Fruit fly (Drosophila melanogaster) whole organism, embryonic: ENCODE results near the gene Mo25.

Experiments used
- C15 ChIP-seq: fragments of 200-800 bp; sonication (Bioruptor generic); IDR thresholded peaks from 3 replicates; pipeline ENCODE4 v1.3.6; 2022; ENCODE audit warnings: missing biosample characterization, missing genetic modification characterization
- CG11695 ChIP-seq: fragments of 200-800 bp; sonication (Bioruptor generic); IDR thresholded peaks from 3 replicates; pipeline ENCODE4 v1.3.6; 2022; ENCODE audit warnings: missing biosample characterization, missing genetic modification characterization
- CG12219 ChIP-seq: fragments of 200-800 bp; sonication (Bioruptor generic); optimal IDR thresholded peaks from 3 replicates; lab custom pipeline; 2018; ENCODE audit warnings: missing biosample characterization, mild to moderate bottlenecking, missing genetic modification characterization
- CG13296 ChIP-seq: fragments of 200-800 bp; sonication (Bioruptor generic); optimal IDR thresholded peaks from 3 replicates; lab custom pipeline; 2018; ENCODE audit warnings: missing biosample characterization, mild to moderate bottlenecking, missing genetic modification characterization
- CG15514 ChIP-seq: fragments of 200-800 bp; sonication (Bioruptor generic); optimal IDR thresholded peaks from 3 replicates; lab custom pipeline; 2017; ENCODE audit warnings: missing biosample characterization, missing genetic modification characterization, mild to moderate bottlenecking, moderate library complexity, missing genetic modification reagents
- CG1603 ChIP-seq: fragments of 200-800 bp; sonication (Bioruptor generic); optimal IDR thresholded peaks from 2 replicates; lab custom pipeline; 2019; ENCODE audit warnings: missing biosample characterization, mild to moderate bottlenecking, missing genetic modification characterization, moderate library complexity
- CG16779 ChIP-seq: fragments of 200-800 bp; sonication (Bioruptor generic); IDR thresholded peaks from 2 replicates; pipeline ENCODE4 v1.3.6; 2022; ENCODE audit warnings: missing biosample characterization, missing genetic modification characterization
- CG17385 ChIP-seq: fragments of 200-800 bp; sonication (Bioruptor generic); optimal IDR thresholded peaks from 3 replicates; lab custom pipeline; 2018; ENCODE audit warnings: missing biosample characterization, mild to moderate bottlenecking, missing genetic modification characterization
- CG18764 ChIP-seq: fragments of 200-800 bp; sonication (Bioruptor generic); optimal IDR thresholded peaks from 3 replicates; lab custom pipeline; 2016; ENCODE audit warnings: missing biosample characterization, missing genetic modification characterization
- CG2712 ChIP-seq: fragments of 200-800 bp; optimal IDR thresholded peaks from 3 replicates; lab custom pipeline; 2019; ENCODE audit warnings: missing biosample characterization, mild to moderate bottlenecking, missing genetic modification characterization, moderate library complexity
- CG30020 ChIP-seq: fragments of 200-800 bp; optimal IDR thresholded peaks from 2 replicates; lab custom pipeline; 2019; ENCODE audit warnings: missing biosample characterization, mild to moderate bottlenecking, missing genetic modification characterization, moderate library complexity
- CG3163 ChIP-seq: fragments of 200-800 bp; sonication (Bioruptor generic); optimal IDR thresholded peaks from 3 replicates; lab custom pipeline; 2016; ENCODE audit warnings: missing biosample characterization, missing genetic modification characterization
- CG3281 ChIP-seq: fragments of 200-800 bp; sonication (Bioruptor generic); optimal IDR thresholded peaks from 3 replicates; lab custom pipeline; 2017; ENCODE audit warnings: missing biosample characterization, mild to moderate bottlenecking, missing genetic modification characterization
- CG3838 ChIP-seq: fragments of 200-800 bp; sonication (Bioruptor generic); optimal IDR thresholded peaks from 3 replicates; lab custom pipeline; 2016; ENCODE audit warnings: missing biosample characterization, missing genetic modification characterization
- D19A ChIP-seq: fragments of 200-800 bp; optimal IDR thresholded peaks from 3 replicates; lab custom pipeline; 2019; ENCODE audit warnings: missing biosample characterization, mild to moderate bottlenecking, missing genetic modification characterization, moderate library complexity
- Dref ChIP-seq: fragments of 200-800 bp; sonication (Bioruptor generic); IDR thresholded peaks from 2 replicates; pipeline ENCODE4 v1.3.6; 2022; ENCODE audit warnings: missing biosample characterization, missing genetic modification characterization
- E2f1 ChIP-seq: fragments of 200-800 bp; sonication (Bioruptor generic); IDR thresholded peaks from 2 replicates; pipeline ENCODE4 v1.3.6; 2022; ENCODE audit warnings: missing biosample characterization, missing genetic modification characterization
- ERR ChIP-seq: fragments of 200-800 bp; sonication (Bioruptor generic); optimal IDR thresholded peaks from 2 replicates; lab custom pipeline; 2016; ENCODE audit warnings: missing biosample characterization, missing genetic modification characterization
- HLH54F ChIP-seq: fragments of 200-800 bp; sonication (Bioruptor generic); optimal IDR thresholded peaks from 3 replicates; lab custom pipeline; 2016; ENCODE audit warnings: missing biosample characterization, missing genetic modification characterization
- MBD-R2 ChIP-seq: fragments of 200-800 bp; sonication (Bioruptor generic); IDR thresholded peaks from 2 replicates; pipeline ENCODE4 v1.3.6; 2022; ENCODE audit warnings: missing biosample characterization, missing genetic modification characterization
- Meics ChIP-seq: fragments of 200-800 bp; sonication (Bioruptor generic); optimal IDR thresholded peaks from 2 replicates; lab custom pipeline; 2017; ENCODE audit warnings: missing biosample characterization, mild to moderate bottlenecking, missing genetic modification characterization
- NFAT ChIP-seq: fragments of 200-800 bp; sonication (Bioruptor generic); IDR thresholded peaks from 2 replicates; pipeline ENCODE4 v1.3.6; 2022; ENCODE audit warnings: missing biosample characterization, missing genetic modification characterization
- Nf-YC ChIP-seq: fragments of 200-800 bp; optimal IDR thresholded peaks from 3 replicates; lab custom pipeline; 2019; ENCODE audit warnings: missing biosample characterization, mild to moderate bottlenecking, missing genetic modification characterization, moderate library complexity
- Ptx1 ChIP-seq: fragments of 200-800 bp; sonication (Bioruptor generic); IDR thresholded peaks from 2 replicates; pipeline ENCODE4 v1.3.6; 2022; ENCODE audit warnings: missing biosample characterization, missing genetic modification characterization
- Ravus ChIP-seq: fragments of 200-800 bp; sonication (Bioruptor generic); IDR thresholded peaks from 2 replicates; pipeline ENCODE4 v1.3.6; 2022; ENCODE audit warnings: missing biosample characterization, missing genetic modification characterization
- Sox100B ChIP-seq: fragments of 200-800 bp; sonication (Bioruptor generic); optimal IDR thresholded peaks from 3 replicates; lab custom pipeline; 2018; ENCODE audit warnings: missing biosample characterization, mild to moderate bottlenecking, missing genetic modification characterization
- Ssrp ChIP-seq: fragments of 200-800 bp; sonication (Bioruptor generic); optimal IDR thresholded peaks from 2 replicates; lab custom pipeline; 2018; ENCODE audit warnings: missing biosample characterization, mild to moderate bottlenecking, missing genetic modification characterization, moderate library complexity
- amos ChIP-seq: fragments of 200-800 bp; sonication (Bioruptor generic); IDR thresholded peaks from 2 replicates; pipeline ENCODE4 v1.3.6; 2022; ENCODE audit warnings: missing biosample characterization, missing genetic modification characterization; ENCODE audit not compliant: partially characterized antibody
- bab2 ChIP-seq: fragments of 200-800 bp; sonication (Bioruptor generic); optimal IDR thresholded peaks from 2 replicates; lab custom pipeline; 2016; ENCODE audit warnings: missing biosample characterization, missing genetic modification characterization
- bigmax ChIP-seq: fragments of 200-800 bp; sonication (Bioruptor generic); optimal IDR thresholded peaks from 2 replicates; lab custom pipeline; 2018; ENCODE audit warnings: missing biosample characterization, mild to moderate bottlenecking, missing genetic modification characterization
- exex ChIP-seq: fragments of 200-800 bp; sonication (Bioruptor generic); optimal IDR thresholded peaks from 4 replicates; lab custom pipeline; 2018; ENCODE audit warnings: missing biosample characterization, mild to moderate bottlenecking, missing genetic modification characterization, moderate library complexity
- ftz-f1 ChIP-seq: fragments of 200-800 bp; sonication (Bioruptor generic); optimal IDR thresholded peaks from 2 replicates; lab custom pipeline; 2016; ENCODE audit warnings: missing biosample characterization, missing genetic modification characterization
- fu2 ChIP-seq: fragments of 200-800 bp; sonication (Bioruptor generic); optimal IDR thresholded peaks from 2 replicates; lab custom pipeline; 2016; ENCODE audit warnings: missing biosample characterization, missing genetic modification characterization
- grau ChIP-seq: fragments of 200-800 bp; optimal IDR thresholded peaks from 3 replicates; lab custom pipeline; 2019; ENCODE audit warnings: missing biosample characterization, mild to moderate bottlenecking, missing genetic modification characterization, moderate library complexity
- gsb ChIP-seq: fragments of 200-800 bp; sonication (Bioruptor generic); IDR thresholded peaks from 2 replicates; pipeline ENCODE4 v1.3.6; 2022; ENCODE audit warnings: missing biosample characterization, missing genetic modification characterization
- knrl ChIP-seq: fragments of 200-800 bp; sonication (Bioruptor generic); IDR thresholded peaks from 3 replicates; pipeline ENCODE4 v1.3.6; 2022; ENCODE audit warnings: missing biosample characterization, missing genetic modification characterization; ENCODE audit not compliant: partially characterized antibody
- nau ChIP-seq: fragments of 200-800 bp; sonication (Bioruptor generic); optimal IDR thresholded peaks from 3 replicates; lab custom pipeline; 2017; ENCODE audit warnings: missing biosample characterization, mild to moderate bottlenecking, missing genetic modification characterization, missing genetic modification reagents
- odd ChIP-seq: fragments of 200-800 bp; sonication (Bioruptor generic); optimal IDR thresholded peaks from 2 replicates; lab custom pipeline; 2017; ENCODE audit warnings: missing biosample characterization, mild to moderate bottlenecking, missing genetic modification characterization
- onecut ChIP-seq: fragments of 200-800 bp; sonication (Bioruptor generic); IDR thresholded peaks from 2 replicates; pipeline ENCODE4 v1.3.6; 2022; ENCODE audit warnings: missing biosample characterization, missing genetic modification characterization
- pfk ChIP-seq: fragments of 200-800 bp; sonication (Bioruptor generic); optimal IDR thresholded peaks from 2 replicates; lab custom pipeline; 2018; ENCODE audit warnings: missing biosample characterization, mild to moderate bottlenecking, missing genetic modification characterization, moderate library complexity
- pita ChIP-seq: fragments of 200-800 bp; sonication (Bioruptor generic); optimal IDR thresholded peaks from 2 replicates; lab custom pipeline; 2017; ENCODE audit warnings: missing biosample characterization, mild to moderate bottlenecking, missing genetic modification characterization
- pzg ChIP-seq: fragments of 200-800 bp; sonication (Bioruptor generic); optimal IDR thresholded peaks from 3 replicates; lab custom pipeline; 2018; ENCODE audit warnings: missing biosample characterization, mild to moderate bottlenecking, missing genetic modification characterization, moderate library complexity
- sc ChIP-seq, 3 experiments: fragments of >200 bp in 2 of 3; fragments of 200-800 bp in 1 of 3; sonication (Bioruptor generic) in 1 of 3; optimal IDR thresholded peaks; 2 replicates in 2 of 3; 3 replicates in 1 of 3; lab custom pipeline; 2017; ENCODE audit warnings: mild to moderate bottlenecking in 1 of 3, missing biosample characterization in 1 of 3, missing genetic modification characterization in 1 of 3, missing genetic modification reagents in 1 of 3
- schlank ChIP-seq: fragments of 200-800 bp; sonication (Bioruptor generic); optimal IDR thresholded peaks from 2 replicates; lab custom pipeline; 2018; ENCODE audit warnings: missing biosample characterization, mild to moderate bottlenecking, missing genetic modification characterization
- scrt ChIP-seq: fragments of 200-800 bp; sonication (Bioruptor generic); optimal IDR thresholded peaks from 2 replicates; lab custom pipeline; 2018; ENCODE audit warnings: missing biosample characterization, mild to moderate bottlenecking, missing genetic modification characterization, moderate library complexity
- slbo ChIP-seq: fragments of 200-800 bp; sonication (Bioruptor generic); IDR thresholded peaks from 2 replicates; pipeline ENCODE4 v1.3.6; 2022; ENCODE audit warnings: missing biosample characterization, missing genetic modification characterization
- so ChIP-seq: fragments of 200-800 bp; sonication (Bioruptor generic); IDR thresholded peaks from 3 replicates; pipeline ENCODE4 v1.3.6; 2022; ENCODE audit warnings: missing biosample characterization, missing genetic modification characterization
- sug ChIP-seq: fragments of 200-800 bp; optimal IDR thresholded peaks from 2 replicates; lab custom pipeline; 2019; ENCODE audit warnings: missing biosample characterization, mild to moderate bottlenecking, missing genetic modification characterization, moderate library complexity
- tup ChIP-seq: fragments of 200-800 bp; sonication (Bioruptor generic); optimal IDR thresholded peaks from 2 replicates; lab custom pipeline; 2016; ENCODE audit warnings: missing biosample characterization, mild to moderate bottlenecking, missing genetic modification characterization, moderate library complexity
- vnd ChIP-seq: fragments of 200-800 bp; sonication (Bioruptor generic); IDR thresholded peaks from 3 replicates; pipeline ENCODE4 v1.3.6; 2022; ENCODE audit warnings: missing biosample characterization, missing genetic modification characterization; ENCODE audit not compliant: partially characterized antibody
- wdn ChIP-seq: fragments of 200-800 bp; sonication (Bioruptor generic); IDR thresholded peaks from 2 replicates; pipeline ENCODE4 v1.3.6; 2022; ENCODE audit warnings: missing biosample characterization, missing genetic modification characterization

Gene Mo25

DNA sequence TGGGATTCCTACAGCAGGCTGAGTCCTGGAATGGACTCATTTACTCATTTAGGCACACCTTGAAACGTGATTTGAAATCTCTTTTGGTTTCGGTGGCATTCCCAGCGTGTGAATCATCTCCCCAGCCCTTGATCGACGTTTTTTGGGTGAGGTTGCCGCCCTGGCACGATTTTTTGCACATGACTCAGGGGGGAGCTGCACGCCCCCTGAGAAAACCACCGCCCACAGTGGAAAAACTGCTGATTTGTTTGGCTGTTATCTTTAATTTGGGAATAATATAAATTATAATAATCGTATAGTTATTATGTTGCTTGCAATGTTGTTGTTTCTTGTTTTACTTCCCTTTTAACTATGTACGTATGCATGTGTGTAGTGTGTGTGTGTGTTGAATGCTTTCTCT lies 2.3 kb downstream of the Mo25 start (continued):
- TF ChIP-seq exex (tag; lab: Kevin White, UChicago) (peak; percentile 45), Ravus (GFP tag; lab: Robert Waterston, UW) (no peak), CG2712 (tag; lab: Kevin White, UChicago) (peak; percentile 4), CG3838 (no peak), so (GFP tag; lab: Robert Waterston, UW) (no peak), Ssrp (no peak), CG15514 (peak; percentile 6), Nf-YC (tag; lab: Kevin White, UChicago) (no peak), odd (GFP tag; lab: Kevin White, UChicago) (no peak), CG16779 (no peak), vnd (GFP tag; lab: Robert Waterston, UW) (no peak), Meics (peak; percentile 11), pfk (GFP tag; lab: Kevin White, UChicago) (no peak), slbo (GFP tag; lab: Robert Waterston, UW) (peak; percentile 49), HLH54F (GFP tag; lab: Kevin White, UChicago) (peak; percentile 13), CG17385 (peak; percentile 8), pzg (GFP tag; lab: Kevin White, UChicago) (peak; percentile 25), scrt (GFP tag; lab: Kevin White, UChicago) (no peak), CG1603 (no peak), CG13296 (GFP tag; lab: Kevin White, UChicago) (no peak), Ptx1 (no peak), CG11695 (no peak), wdn (no peak), D19A (tag; lab: Kevin White, UChicago) (no peak), onecut (GFP tag; lab: Robert Waterston, UW) (no peak), amos (no peak), pita (no peak), bigmax (GFP tag; lab: Kevin White, UChicago) (no peak), knrl (GFP tag; lab: Robert Waterston, UW) (no peak), CG3281 (GFP tag; lab: Kevin White, UChicago) (peak; percentile 42), NFAT (GFP tag; lab: Robert Waterston, UW) (peak; percentile 20; the same call in 1 of the 2 replicates), E2f1 (GFP tag; lab: Robert Waterston, UW) (no peak), CG18764 (GFP tag; lab: Kevin White, UChicago) (no peak), ftz-f1 (GFP tag; lab: Kevin White, UChicago) (no peak), gsb (GFP tag; lab: Robert Waterston, UW) (no peak), tup (GFP tag; lab: Kevin White, UChicago) (no peak), fu2 (GFP tag; lab: Kevin White, UChicago) (no peak), bab2 (GFP tag; lab: Kevin White, UChicago) (no peak), nau (no peak), ERR (no peak), CG30020 (no peak), sug (tag; lab: Kevin White, UChicago) (peak; percentile 71), CG12219 (GFP tag; lab: Kevin White, UChicago) (no peak), sc (optimal IDR thresholded peaks at IDR 0.05; lab: Kevin White, UChicago) (no peak), sc (GFP tag; optimal IDR thresholded peaks at IDR 0.05; lab: Kevin White, UChicago) (no peak), grau (tag; lab: Kevin White, UChicago) (peak; percentile 0), MBD-R2 (GFP tag; lab: Robert Waterston, UW) (peak; percentile 25; the same call in 1 of the 2 replicates), C15 (GFP tag; lab: Robert Waterston, UW) (no peak), schlank (tag; lab: Kevin White, UChicago) (no peak), Dref (GFP tag; lab: Robert Waterston, UW) (peak; percentile 35; the same call in 1 of the 2 replicates), CG3163 (GFP tag; lab: Kevin White, UChicago) (no peak), Sox100B (GFP tag; lab: Kevin White, UChicago) (no peak)
